Worm (Caenorhabditis elegans): ENCODE data around the gene ugt-1.

ce11 chrV:10352928-10353427, 42.5 kb upstream of the ugt-1 start, which contains the start of gene nol-56:
- TF ChIP-seq dao-5 (tag; optimal IDR thresholded peaks at IDR 0.05) (no peak), W03F9.2 (tag; optimal IDR thresholded peaks at IDR 0.05) (peak; percentile 93), him-1 (tag; optimal IDR thresholded peaks at IDR 0.05) (peak; percentile 28)

Measured in whole organism, L4/young adult.